Worm (Caenorhabditis elegans) whole organism, mixed stage, embryonic: Measurements from ENCODE around the gene C35D10.6.

Experiments
- M03D4.4 ChIP-seq: sonication (generic microtip); optimal IDR thresholded peaks from 2 replicates; lab custom pipeline; 2017; ENCODE audit warnings: mild to moderate bottlenecking, missing genetic modification characterization, missing compliant biosample characterization
- bed-3 ChIP-seq: fragments of 200-800 bp; sonication (Bioruptor generic); optimal IDR thresholded peaks from 3 replicates; lab custom pipeline; 2018; ENCODE audit warnings: mild to moderate bottlenecking, missing genetic modification characterization, moderate library complexity, missing compliant biosample characterization
- blmp-1 ChIP-seq: fragments of 150-350 bp; optimal IDR thresholded peaks from 2 replicates; lab custom pipeline; 2014; ENCODE audit warnings: missing biosample characterization, missing genetic modification characterization
- ceh-39 ChIP-seq: fragments of 150-350 bp; optimal IDR thresholded peaks from 2 replicates; lab custom pipeline; 2014; ENCODE audit warnings: missing biosample characterization, missing genetic modification characterization
- ceh-43 ChIP-seq: fragments of 200-800 bp; sonication (Bioruptor generic); optimal IDR thresholded peaks from 2 replicates; lab custom pipeline; 2018; ENCODE audit warnings: mild to moderate bottlenecking, missing genetic modification characterization, moderate library complexity, missing compliant biosample characterization
- ces-1 ChIP-seq: fragments of 150-350 bp; optimal IDR thresholded peaks from 2 replicates; lab custom pipeline; 2014; ENCODE audit warnings: missing biosample characterization, missing genetic modification reagents, missing genetic modification characterization
- cnd-1 ChIP-seq: fragments of 200-800 bp; sonication (Bioruptor generic); optimal IDR thresholded peaks from 2 replicates; lab custom pipeline; 2018; ENCODE audit warnings: mild to moderate bottlenecking, missing genetic modification characterization, missing compliant biosample characterization
- drap-1 ChIP-seq: fragments of 200-800 bp; sonication (Bioruptor generic); optimal IDR thresholded peaks from 3 replicates; lab custom pipeline; 2018; ENCODE audit warnings: mild to moderate bottlenecking, missing genetic modification characterization, missing compliant biosample characterization
- elt-1 ChIP-seq: sonication (generic microtip); optimal IDR thresholded peaks from 2 replicates; lab custom pipeline; 2017; ENCODE audit warnings: missing genetic modification characterization, mild to moderate bottlenecking, missing compliant biosample characterization, antibody characterized with exemption, moderate library complexity, borderline replicate concordance; ENCODE audit not compliant: insufficient read depth
- elt-3 ChIP-seq: fragments of 150-350 bp; optimal IDR thresholded peaks from 2 replicates; lab custom pipeline; 2014; ENCODE audit warnings: missing biosample characterization, missing genetic modification characterization
- flh-1 ChIP-seq: fragments of 200-800 bp; sonication (Bioruptor generic); optimal IDR thresholded peaks from 2 replicates; lab custom pipeline; 2018; ENCODE audit warnings: mild to moderate bottlenecking, missing genetic modification characterization, moderate library complexity, missing compliant biosample characterization
- ham-2 ChIP-seq: fragments of 200-800 bp; sonication (Bioruptor generic); optimal IDR thresholded peaks from 2 replicates; lab custom pipeline; 2018; ENCODE audit warnings: mild to moderate bottlenecking, missing genetic modification characterization, missing compliant biosample characterization
- hlh-1 ChIP-seq: fragments of 150-350 bp; optimal IDR thresholded peaks from 2 replicates; lab custom pipeline; 2014; ENCODE audit warnings: missing biosample characterization, missing genetic modification reagents, missing genetic modification characterization
- lin-13 ChIP-seq: fragments of 150-350 bp; optimal IDR thresholded peaks from 2 replicates; lab custom pipeline; 2014; ENCODE audit warnings: missing biosample characterization, missing genetic modification characterization
- lin-32 ChIP-seq: fragments of 200-800 bp; sonication (Bioruptor generic); optimal IDR thresholded peaks from 2 replicates; lab custom pipeline; 2018; ENCODE audit warnings: mild to moderate bottlenecking, missing genetic modification characterization, missing compliant biosample characterization
- lsy-2 ChIP-seq: fragments of 150-350 bp; optimal IDR thresholded peaks from 2 replicates; lab custom pipeline; 2014; ENCODE audit warnings: missing biosample characterization, missing genetic modification characterization
- mab-5 ChIP-seq: fragments of 150-350 bp; optimal IDR thresholded peaks from 2 replicates; lab custom pipeline; 2014; ENCODE audit warnings: missing biosample characterization, missing genetic modification characterization
- mep-1 ChIP-seq: fragments of 150-350 bp; optimal IDR thresholded peaks from 2 replicates; lab custom pipeline; 2017; ENCODE audit warnings: missing biosample characterization, missing genetic modification reagents, missing genetic modification characterization, inconsistent platforms
- nhr-12 ChIP-seq: fragments of 150-350 bp; optimal IDR thresholded peaks from 2 replicates; lab custom pipeline; 2014; ENCODE audit warnings: missing biosample characterization, missing genetic modification characterization
- nhr-237 ChIP-seq: fragments of 150-350 bp; optimal IDR thresholded peaks from 2 replicates; lab custom pipeline; 2014; ENCODE audit warnings: missing biosample characterization, missing genetic modification characterization
- nhr-28 ChIP-seq: fragments of 150-350 bp; optimal IDR thresholded peaks from 2 replicates; lab custom pipeline; 2014; ENCODE audit warnings: missing biosample characterization, missing genetic modification characterization
- nhr-76 ChIP-seq: sonication (generic microtip); optimal IDR thresholded peaks from 2 replicates; lab custom pipeline; 2017; ENCODE audit warnings: missing biosample characterization, missing genetic modification characterization
- pha-4 ChIP-seq: fragments of 150-350 bp; optimal IDR thresholded peaks from 2 replicates; lab custom pipeline; 2018; ENCODE audit warnings: missing biosample characterization, missing genetic modification reagents, missing genetic modification characterization
- sem-2 ChIP-seq: fragments of 200-800 bp; sonication (Bioruptor generic); optimal IDR thresholded peaks from 2 replicates; lab custom pipeline; 2018; ENCODE audit warnings: mild to moderate bottlenecking, missing genetic modification characterization, missing compliant biosample characterization
- snpc-4 ChIP-seq: fragments of 150-350 bp; optimal IDR thresholded peaks from 2 replicates; lab custom pipeline; 2014; ENCODE audit warnings: missing biosample characterization, missing genetic modification characterization
- sptf-1 ChIP-seq: sonication (generic microtip); optimal IDR thresholded peaks from 2 replicates; lab custom pipeline; 2017; ENCODE audit warnings: mild to moderate bottlenecking, missing genetic modification characterization, moderate library complexity, missing compliant biosample characterization
- tbx-8 ChIP-seq: fragments of 200-800 bp; sonication (Bioruptor generic); optimal IDR thresholded peaks from 2 replicates; lab custom pipeline; 2018; ENCODE audit warnings: mild to moderate bottlenecking, missing genetic modification characterization, moderate library complexity, missing compliant biosample characterization
- unc-120 ChIP-seq: sonication (generic microtip); optimal IDR thresholded peaks from 2 replicates; lab custom pipeline; 2017; ENCODE audit warnings: missing genetic modification characterization, missing compliant biosample characterization; ENCODE audit not compliant: poor library complexity, severe bottlenecking
- unc-39 ChIP-seq: fragments of 150-350 bp; optimal IDR thresholded peaks from 2 replicates; lab custom pipeline; 2014; ENCODE audit warnings: missing biosample characterization, missing genetic modification characterization
- unc-62 ChIP-seq: fragments of 150-350 bp; optimal IDR thresholded peaks from 2 replicates; lab custom pipeline; 2014; ENCODE audit warnings: missing biosample characterization, missing genetic modification reagents, missing genetic modification characterization
- zip-8 ChIP-seq: fragments of 150-350 bp; optimal IDR thresholded peaks from 2 replicates; lab custom pipeline; 2014; ENCODE audit warnings: missing biosample characterization, missing genetic modification characterization

Gene C35D10.6

ce11 chrIII:4881955-4882354, 22.8 kb downstream of the C35D10.6 start:
- no peak for TF ChIP-seq zip-8
- no peak for TF ChIP-seq mab-5 (tag; lab: Kevin White, UChicago)
- no peak for TF ChIP-seq bed-3
- TF ChIP-seq nhr-28 = no peak
- TF ChIP-seq nhr-12 = no peak
- no peak for TF ChIP-seq elt-1 (tag; lab: Kevin White, UChicago)
- TF ChIP-seq unc-120 (tag; lab: Kevin White, UChicago) = no peak
- TF ChIP-seq ham-2 (GFP tag; lab: Kevin White, UChicago) = no peak
- no peak for TF ChIP-seq tbx-8 (GFP tag; lab: Kevin White, UChicago)
- TF ChIP-seq lin-32 (GFP tag; lab: Kevin White, UChicago) = no peak
- TF ChIP-seq sem-2 (GFP tag; lab: Kevin White, UChicago) = no peak
- TF ChIP-seq sptf-1 (tag; lab: Kevin White, UChicago) = no peak
- no peak for TF ChIP-seq nhr-76
- no peak for TF ChIP-seq pha-4 (tag; lab: Kevin White, UChicago)
- TF ChIP-seq ceh-43 (GFP tag; lab: Kevin White, UChicago) = no peak
- no peak for TF ChIP-seq ceh-39 (tag; lab: Kevin White, UChicago)

ce11 chrIII:4883429-4883828, 24.3 kb downstream of the C35D10.6 start, which contains the start of gene clec-5:
Gene clec-5, minus strand, starts transcription at chrIII:4883606.
- TF ChIP-seq elt-3 (tag; lab: Kevin White, UChicago) (no peak), nhr-12 (no peak), ceh-39 (tag; lab: Kevin White, UChicago) (no peak), flh-1 (no peak), M03D4.4 (tag; lab: Kevin White, UChicago) (no peak), bed-3 (no peak), sem-2 (GFP tag; lab: Kevin White, UChicago) (no peak), nhr-76 (no peak), nhr-237 (tag; lab: Kevin White, UChicago) (no peak), nhr-28 (no peak), snpc-4 (tag; lab: Kevin White, UChicago) (no peak), lsy-2 (no peak)

ce11 chrIII:4887291-4887690, 28.2 kb downstream of the C35D10.6 start, which contains the start of gene clec-6:
Gene clec-6, minus strand, starts transcription at chrIII:4887444.
- TF ChIP-seq nhr-28 (no peak), ceh-43 (GFP tag; lab: Kevin White, UChicago) (no peak), lin-32 (GFP tag; lab: Kevin White, UChicago) (no peak), ceh-39 (tag; lab: Kevin White, UChicago) (no peak), cnd-1 (tag; lab: Kevin White, UChicago) (no peak), nhr-12 (no peak), flh-1 (no peak), M03D4.4 (tag; lab: Kevin White, UChicago) (no peak), nhr-76 (no peak), ces-1 (GFP tag; lab: Kevin White, UChicago) (no peak), zip-8 (no peak), drap-1 (GFP tag; lab: Kevin White, UChicago) (no peak), hlh-1 (tag; lab: Kevin White, UChicago) (no peak), elt-3 (tag; lab: Kevin White, UChicago) (no peak)

ce11 chrIII:4890997-4891396, 31.9 kb downstream of the C35D10.6 start, which contains the start of gene F26F4.5:
Gene F26F4.5, minus strand, starts transcription at chrIII:4891252.
- no peak for TF ChIP-seq unc-120 (tag; lab: Kevin White, UChicago)
- TF ChIP-seq lin-13 (tag; lab: Kevin White, UChicago) = no peak
- TF ChIP-seq mep-1 (tag; lab: Kevin White, UChicago) = no peak
- no peak for TF ChIP-seq nhr-28
- TF ChIP-seq pha-4 (tag; lab: Kevin White, UChicago) = no peak
- TF ChIP-seq tbx-8 (GFP tag; lab: Kevin White, UChicago) = no peak
- no peak for TF ChIP-seq nhr-237 (tag; lab: Kevin White, UChicago)
- TF ChIP-seq snpc-4 (tag; lab: Kevin White, UChicago) = no peak
- no peak for TF ChIP-seq lsy-2
- no peak for TF ChIP-seq ceh-43 (GFP tag; lab: Kevin White, UChicago)
- TF ChIP-seq unc-62 = no peak
- no peak for TF ChIP-seq cnd-1 (tag; lab: Kevin White, UChicago)
- TF ChIP-seq M03D4.4 (tag; lab: Kevin White, UChicago) = no peak
- no peak for TF ChIP-seq drap-1 (GFP tag; lab: Kevin White, UChicago)
- TF ChIP-seq elt-3 (tag; lab: Kevin White, UChicago) = no peak
- TF ChIP-seq bed-3 = no peak
- no peak for TF ChIP-seq nhr-76
- no peak for TF ChIP-seq ceh-39 (tag; lab: Kevin White, UChicago)

ce11 chrIII:4893540-4893939, 34.4 kb downstream of the C35D10.6 start, which contains the start of gene F26F4.6:
Gene F26F4.6, minus strand, starts transcription at chrIII:4893640.
- TF ChIP-seq nhr-12 (no peak), ceh-39 (tag; lab: Kevin White, UChicago) (no peak), elt-1 (tag; lab: Kevin White, UChicago) (no peak), elt-3 (tag; lab: Kevin White, UChicago) (no peak), blmp-1 (no peak), unc-62 (no peak), bed-3 (no peak), snpc-4 (tag; lab: Kevin White, UChicago) (no peak), lin-32 (GFP tag; lab: Kevin White, UChicago) (no peak), tbx-8 (GFP tag; lab: Kevin White, UChicago) (no peak), mab-5 (tag; lab: Kevin White, UChicago) (no peak), ham-2 (GFP tag; lab: Kevin White, UChicago) (no peak), pha-4 (tag; lab: Kevin White, UChicago) (no peak), unc-39 (no peak), cnd-1 (tag; lab: Kevin White, UChicago) (no peak), sem-2 (GFP tag; lab: Kevin White, UChicago) (no peak), nhr-76 (no peak)
